Fruit fly (Drosophila melanogaster): ENCODE measurements around the gene CG16812.

CG16812 gene

DNA sequence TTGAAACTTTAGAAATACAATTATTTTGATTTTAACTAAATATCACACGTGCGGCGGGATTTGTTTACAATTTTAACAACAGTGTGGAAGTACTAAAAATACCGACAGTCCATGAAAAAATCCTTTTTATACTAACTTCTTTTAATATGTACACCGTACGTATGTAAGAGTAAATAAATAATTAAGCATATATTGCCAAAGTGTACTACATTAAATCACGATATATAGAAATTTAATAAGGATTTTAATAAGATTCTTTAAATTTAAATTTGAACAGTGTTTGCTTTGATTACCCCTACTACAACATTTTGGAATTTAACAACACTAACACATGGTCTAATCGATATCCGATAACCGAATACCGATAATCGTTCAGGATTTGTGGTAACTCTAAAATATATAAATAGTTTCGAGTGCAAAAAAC lies at the start of gene CG16812, which contains the start of gene Ski6:
TSS of gene CG16812 (plus strand) at position 363 of the 424 bp plus-strand sequence.
TSS of gene Ski6 (minus strand) at position 205 of the 424 bp plus-strand sequence.
- TF ChIP-seq CG12605 (GFP tag; IDR thresholded peaks at IDR 0.05), result 0 out of 2 replicates have a peak, but pooled peaks have one; percentile 47
- TF ChIP-seq CG4496 (GFP tag; IDR thresholded peaks at IDR 0.05), result 0 out of 3 replicates have a peak, but pooled peaks have one; percentile 27
- peak; percentile 22 for TF ChIP-seq CG34367 (tag; optimal IDR thresholded peaks at IDR 0.05)
- TF ChIP-seq Ets98B (GFP tag; IDR thresholded peaks at IDR 0.05), result peak; percentile 67
- TF ChIP-seq CG17806 (tag; optimal IDR thresholded peaks at IDR 0.05), result no peak
- TF ChIP-seq CG32121 (GFP tag; IDR thresholded peaks at IDR 0.05), result peak; percentile 33; the same call in 1 of the 2 replicates
- no peak for TF ChIP-seq CG9948 (tag; optimal IDR thresholded peaks at IDR 0.05)
- peak; percentile 62 for TF ChIP-seq CG15710 (tag; optimal IDR thresholded peaks at IDR 0.05)

DNA sequence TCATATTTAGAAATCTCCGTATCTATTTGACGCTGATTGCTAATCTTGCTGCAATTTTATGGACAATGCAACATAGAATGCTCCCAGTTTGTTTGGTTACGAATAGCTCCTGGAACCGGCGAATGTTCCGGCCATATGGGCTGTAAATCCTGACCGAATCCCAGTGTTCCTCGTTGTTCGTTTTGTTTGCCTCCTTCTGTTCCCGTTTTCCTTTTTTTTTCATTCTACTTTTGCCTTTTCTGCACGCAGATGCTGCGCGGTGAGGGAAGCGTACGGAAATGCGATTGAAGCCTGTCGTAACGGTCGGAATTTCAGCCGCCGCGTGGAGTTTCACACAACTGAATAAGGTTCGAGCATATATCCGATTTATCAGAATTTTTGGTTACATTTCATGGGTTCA lies 46.3 kb upstream of the CG16812 start, which contains the start of gene CG43925:
TSS of gene CG43925 (plus strand) at position 301 of the 400 bp plus-strand sequence.
- no peak for TF ChIP-seq CG10348 (GFP tag; IDR thresholded peaks at IDR 0.05)
- TF ChIP-seq CG8159 (tag; optimal IDR thresholded peaks at IDR 0.05), result no peak
- no peak for TF ChIP-seq rn (GFP tag; IDR thresholded peaks at IDR 0.05)
- TF ChIP-seq CG13204 (GFP tag; optimal IDR thresholded peaks at IDR 0.05), result no peak
- TF ChIP-seq CG4496 (GFP tag; IDR thresholded peaks at IDR 0.05), result no peak
- TF ChIP-seq gl (tag; optimal IDR thresholded peaks at IDR 0.05), result no peak
- no peak for TF ChIP-seq EcR (GFP tag; optimal IDR thresholded peaks at IDR 0.05)
- no peak for TF ChIP-seq CG17806 (tag; optimal IDR thresholded peaks at IDR 0.05)
- no peak for TF ChIP-seq CG32121 (GFP tag; IDR thresholded peaks at IDR 0.05)
- TF ChIP-seq CG14655 (GFP tag; optimal IDR thresholded peaks at IDR 0.05), result no peak
- no peak for TF ChIP-seq D1 (tag; optimal IDR thresholded peaks at IDR 0.05)
- no peak for TF ChIP-seq CG15710 (tag; optimal IDR thresholded peaks at IDR 0.05)
- no peak for TF ChIP-seq Snoo (tag; optimal IDR thresholded peaks at IDR 0.05)
- TF ChIP-seq CG8301 (tag; optimal IDR thresholded peaks at IDR 0.05), result no peak
- TF ChIP-seq fd96Ca (GFP tag; IDR thresholded peaks at IDR 0.05), result no peak
- no peak for TF ChIP-seq Ets98B (GFP tag; IDR thresholded peaks at IDR 0.05)
- TF ChIP-seq Pif1B (GFP tag; optimal IDR thresholded peaks at IDR 0.05), result no peak

DNA sequence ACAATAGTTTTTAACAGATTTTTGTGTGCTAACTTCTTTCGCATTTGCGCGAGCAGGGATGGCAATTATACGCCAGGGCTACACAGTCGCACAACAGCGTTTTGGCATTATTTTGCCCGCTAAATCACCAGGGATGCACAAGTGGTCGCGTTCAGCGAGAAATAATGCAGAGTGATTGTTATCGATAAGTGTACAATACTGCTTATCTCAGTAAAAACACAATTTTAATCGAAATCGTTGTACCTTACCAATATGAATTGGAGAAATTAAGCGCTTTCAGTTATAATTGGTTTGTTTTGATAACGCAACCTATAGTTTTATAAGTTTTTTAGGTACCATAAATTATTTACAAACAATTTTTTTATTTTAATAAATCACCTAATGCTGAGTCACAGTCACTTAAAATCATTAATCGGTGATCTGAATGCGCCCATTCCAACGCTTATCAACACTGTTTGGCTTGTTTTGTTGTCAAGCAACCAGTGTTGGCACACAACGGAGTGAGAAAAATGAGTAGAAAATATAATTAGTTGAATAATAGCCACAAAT lies 45.6 kb upstream of the CG16812 start, which contains the start of the genes Sfmbt and CG5439:
TSS of gene Sfmbt (minus strand) at position 85 of the 549 bp plus-strand sequence.
TSS of gene CG5439 (plus strand) at position 450 of the 549 bp plus-strand sequence.
- TF ChIP-seq Snoo (tag; optimal IDR thresholded peaks at IDR 0.05) (peak; percentile 71), CG10348 (GFP tag; IDR thresholded peaks at IDR 0.05) (no peak), rn (GFP tag; IDR thresholded peaks at IDR 0.05) (peak; percentile 39), CG13204 (GFP tag; optimal IDR thresholded peaks at IDR 0.05) (no peak), EcR (GFP tag; optimal IDR thresholded peaks at IDR 0.05) (no peak), Ets98B (GFP tag; IDR thresholded peaks at IDR 0.05) (no peak), CG34367 (tag; optimal IDR thresholded peaks at IDR 0.05) (peak; percentile 8), CG17806 (tag; optimal IDR thresholded peaks at IDR 0.05) (peak; percentile 53), CG8159 (tag; optimal IDR thresholded peaks at IDR 0.05) (peak; percentile 62), CG9948 (tag; optimal IDR thresholded peaks at IDR 0.05) (peak; percentile 51), CG32121 (GFP tag; IDR thresholded peaks at IDR 0.05) (0 out of 2 replicates have a peak, but pooled peaks have one; percentile 23), Pif1B (GFP tag; optimal IDR thresholded peaks at IDR 0.05) (no peak), CG15710 (tag; optimal IDR thresholded peaks at IDR 0.05) (peak; percentile 68), CG14655 (GFP tag; optimal IDR thresholded peaks at IDR 0.05) (no peak), Pif1A (GFP tag; optimal IDR thresholded peaks at IDR 0.05) (no peak), CG4496 (GFP tag; IDR thresholded peaks at IDR 0.05) (peak; percentile 43; the same call in 1 of the 3 replicates), fd96Ca (GFP tag; IDR thresholded peaks at IDR 0.05) (peak; percentile 66; the same call in 2 of the 3 replicates)

DNA sequence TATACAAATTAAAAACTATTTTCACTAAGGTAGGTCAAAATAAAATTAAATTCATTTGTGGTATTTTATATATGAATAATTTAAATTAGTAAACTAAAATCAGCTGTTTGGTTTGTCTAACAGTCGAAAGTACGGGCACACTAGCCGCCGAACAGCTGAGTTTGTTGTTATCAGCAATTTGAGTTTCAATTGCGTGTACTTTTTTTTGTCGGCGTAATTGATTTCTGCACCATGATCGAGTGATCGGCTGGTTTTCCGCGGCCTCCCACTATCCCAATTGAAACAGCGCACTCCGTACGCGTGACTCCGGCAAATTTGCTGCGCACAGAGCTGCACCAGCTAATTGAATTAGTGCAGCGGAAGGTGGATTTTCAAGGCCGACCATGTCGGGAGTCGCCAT lies 43.3 kb upstream of the CG16812 start, which contains the start of gene Alg7:
TSS of gene Alg7 (plus strand) at position 153 of the 400 bp plus-strand sequence.
- no peak for TF ChIP-seq Snoo (tag; optimal IDR thresholded peaks at IDR 0.05)
- TF ChIP-seq gl (tag; optimal IDR thresholded peaks at IDR 0.05), result no peak
- no peak for TF ChIP-seq CG10348 (GFP tag; IDR thresholded peaks at IDR 0.05)
- TF ChIP-seq Pif1A (GFP tag; optimal IDR thresholded peaks at IDR 0.05), result no peak
- no peak for TF ChIP-seq CG32121 (GFP tag; IDR thresholded peaks at IDR 0.05)
- no peak for TF ChIP-seq CG8301 (tag; optimal IDR thresholded peaks at IDR 0.05)
- TF ChIP-seq CG15710 (tag; optimal IDR thresholded peaks at IDR 0.05), result no peak
- no peak for TF ChIP-seq CG17806 (tag; optimal IDR thresholded peaks at IDR 0.05)
- TF ChIP-seq CG9948 (tag; optimal IDR thresholded peaks at IDR 0.05), result no peak
- TF ChIP-seq CG14655 (GFP tag; optimal IDR thresholded peaks at IDR 0.05), result no peak
- TF ChIP-seq fd96Ca (GFP tag; IDR thresholded peaks at IDR 0.05), result no peak
- TF ChIP-seq Ets98B (GFP tag; IDR thresholded peaks at IDR 0.05), result no peak
- TF ChIP-seq EcR (GFP tag; optimal IDR thresholded peaks at IDR 0.05), result no peak
- TF ChIP-seq CG8159 (tag; optimal IDR thresholded peaks at IDR 0.05), result no peak
- no peak for TF ChIP-seq Pif1B (GFP tag; optimal IDR thresholded peaks at IDR 0.05)
- TF ChIP-seq CG34367 (tag; optimal IDR thresholded peaks at IDR 0.05), result no peak
- no peak for TF ChIP-seq CG13204 (GFP tag; optimal IDR thresholded peaks at IDR 0.05)
- no peak for TF ChIP-seq D1 (tag; optimal IDR thresholded peaks at IDR 0.05)
- no peak for TF ChIP-seq CG4496 (GFP tag; IDR thresholded peaks at IDR 0.05)
- no peak for TF ChIP-seq rn (GFP tag; IDR thresholded peaks at IDR 0.05)

DNA sequence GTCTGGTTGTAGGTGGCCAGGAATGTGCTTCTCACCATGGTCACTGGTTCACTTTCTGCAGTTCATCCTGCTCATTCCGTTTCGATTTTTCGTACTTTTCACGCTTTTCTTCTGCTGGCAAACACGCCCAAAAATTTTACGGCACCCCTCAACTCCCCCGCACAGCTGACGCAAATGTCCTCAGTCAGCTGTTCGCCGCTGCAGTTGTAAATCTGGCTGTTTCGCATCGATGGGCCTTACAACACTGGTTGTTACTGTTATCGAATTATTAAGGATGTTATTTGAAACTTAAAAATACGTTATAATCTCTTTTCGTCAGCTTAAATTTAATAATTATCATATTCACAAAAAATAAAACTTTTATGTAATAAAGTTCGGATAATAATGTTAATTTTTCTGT lies 40.0 kb upstream of the CG16812 start, which contains the start of gene Mgat3:
TSS of gene Mgat3 (minus strand) at position 182 of the 400 bp plus-strand sequence.
- TF ChIP-seq CG34367 (tag; optimal IDR thresholded peaks at IDR 0.05) (no peak), Pif1A (GFP tag; optimal IDR thresholded peaks at IDR 0.05) (no peak), CG15710 (tag; optimal IDR thresholded peaks at IDR 0.05) (no peak), CG8159 (tag; optimal IDR thresholded peaks at IDR 0.05) (no peak), fd96Ca (GFP tag; IDR thresholded peaks at IDR 0.05) (no peak), rn (GFP tag; IDR thresholded peaks at IDR 0.05) (no peak), CG13204 (GFP tag; optimal IDR thresholded peaks at IDR 0.05) (no peak), CG32121 (GFP tag; IDR thresholded peaks at IDR 0.05) (no peak), CG10348 (GFP tag; IDR thresholded peaks at IDR 0.05) (no peak), CG9948 (tag; optimal IDR thresholded peaks at IDR 0.05) (no peak)
